Worm (Caenorhabditis elegans) whole organism, L4 larva: ENCODE data around the gene T06C12.11.

Experiments used
- D1046.2 ChIP-seq: fragments of 200-800 bp; sonication (Bioruptor generic); IDR thresholded peaks from 2 replicates; pipeline ENCODE4 v1.3.6; 2022; ENCODE audit warnings: missing genetic modification characterization, missing compliant biosample characterization
- Y105C5A.15 ChIP-seq: fragments of 200-800 bp; sonication (Bioruptor generic); IDR thresholded peaks from 2 replicates; pipeline ENCODE4 v1.3.6; 2022; ENCODE audit warnings: missing genetic modification characterization, missing compliant biosample characterization
- aha-1 ChIP-seq: fragments of 150-350 bp; peaks from one replicate; lab custom pipeline; 2014; ENCODE audit warnings: missing biosample characterization, missing genetic modification characterization
- aly-2 ChIP-seq: sonication (generic microtip); optimal IDR thresholded peaks from 2 replicates; lab custom pipeline; 2018; ENCODE audit warnings: missing biosample characterization, missing genetic modification characterization
- ceh-44 ChIP-seq: fragments of 200-800 bp; sonication (Bioruptor generic); IDR thresholded peaks from 2 replicates; pipeline ENCODE4 v1.3.6; 2022; ENCODE audit warnings: missing genetic modification reagents, missing genetic modification characterization, missing compliant biosample characterization
- cey-2 ChIP-seq: sonication (generic microtip); optimal IDR thresholded peaks from 3 replicates; lab custom pipeline; 2017; ENCODE audit warnings: missing genetic modification characterization, mild to moderate bottlenecking, missing compliant biosample characterization, antibody characterized with exemption, borderline replicate concordance; ENCODE audit not compliant: insufficient read depth
- daf-19 ChIP-seq: fragments of 200-800 bp; sonication (Bioruptor generic); conservative IDR thresholded peaks from 2 replicates; pipeline ENCODE4 v1.3.6; 2022; ENCODE audit warnings: missing genetic modification characterization, missing compliant biosample characterization
- fkh-10 ChIP-seq: fragments of 150-350 bp; optimal IDR thresholded peaks from 2 replicates; lab custom pipeline; 2014; ENCODE audit warnings: missing biosample characterization, missing genetic modification reagents, missing genetic modification characterization
- hlh-30 ChIP-seq: sonication (generic microtip); optimal IDR thresholded peaks from 2 replicates; lab custom pipeline; 2017; ENCODE audit warnings: antibody characterized with exemption, mild to moderate bottlenecking, missing genetic modification characterization, missing compliant biosample characterization; ENCODE audit not compliant: insufficient read depth
- lin-1 ChIP-seq: fragments of 200-800 bp; sonication (Bioruptor generic); IDR thresholded peaks from 2 replicates; pipeline ENCODE4 v1.3.6; 2022; ENCODE audit warnings: missing genetic modification reagents, missing genetic modification characterization, missing compliant biosample characterization
- lin-15B ChIP-seq: fragments of 150-350 bp; sonication (generic microtip); optimal IDR thresholded peaks from 3 replicates; lab custom pipeline; 2014; ENCODE audit warnings: missing biosample characterization, missing genetic modification characterization
- lin-39 ChIP-seq: fragments of 150-350 bp; optimal IDR thresholded peaks from 2 replicates; lab custom pipeline; 2014; ENCODE audit warnings: missing biosample characterization, missing genetic modification reagents, missing genetic modification characterization
- nhr-237 ChIP-seq: sonication (generic microtip); optimal IDR thresholded peaks from 2 replicates; lab custom pipeline; 2017; ENCODE audit warnings: missing biosample characterization, missing genetic modification characterization
- nhr-28 ChIP-seq: fragments of 150-350 bp; optimal IDR thresholded peaks from 2 replicates; lab custom pipeline; 2014; ENCODE audit warnings: missing biosample characterization, missing genetic modification characterization
- nhr-48 ChIP-seq: sonication (generic microtip); optimal IDR thresholded peaks from 2 replicates; lab custom pipeline; 2016; ENCODE audit warnings: mild to moderate bottlenecking, missing genetic modification characterization, missing compliant biosample characterization
- nhr-6 ChIP-seq: fragments of 150-350 bp; optimal IDR thresholded peaks from 2 replicates; lab custom pipeline; 2014; ENCODE audit warnings: missing biosample characterization, missing genetic modification characterization
- saeg-2 ChIP-seq: fragments of 200-800 bp; sonication (Bioruptor generic); IDR thresholded peaks from 2 replicates; pipeline ENCODE4 v1.3.6; 2022; ENCODE audit warnings: missing genetic modification reagents, missing genetic modification characterization, missing compliant biosample characterization
- sdz-12 ChIP-seq: fragments of 200-800 bp; sonication (Bioruptor generic); optimal IDR thresholded peaks from 2 replicates; lab custom pipeline; 2018; ENCODE audit warnings: mild to moderate bottlenecking, missing genetic modification characterization, missing compliant biosample characterization
- tag-97 ChIP-seq: fragments of 200-800 bp; sonication (Bioruptor generic); IDR thresholded peaks from 2 replicates; pipeline ENCODE4 v1.3.6; 2022; ENCODE audit warnings: missing genetic modification characterization, missing compliant biosample characterization
- unc-62 ChIP-seq, 3 experiments: fragments of 150-350 bp in 1 of 3; sonication (generic microtip); optimal IDR thresholded peaks in 2 of 3; peaks in 1 of 3; 1 replicate in 1 of 3; 2 replicates in 2 of 3; lab custom pipeline; 2014 to 2017; ENCODE audit warnings: missing biosample characterization in 3 of 3, missing genetic modification characterization in 3 of 3, missing genetic modification reagents in 3 of 3, missing genotype in 1 of 3
- zfp-2 ChIP-seq: sonication (generic microtip); optimal IDR thresholded peaks from 2 replicates; lab custom pipeline; 2016; ENCODE audit warnings: mild to moderate bottlenecking, missing genetic modification characterization, missing compliant biosample characterization
- zfp-3 ChIP-seq: fragments of 200-800 bp; sonication (Bioruptor generic); conservative IDR thresholded peaks from 2 replicates; pipeline ENCODE4 v1.3.6; 2022; ENCODE audit warnings: missing genetic modification reagents, missing genetic modification characterization, missing compliant biosample characterization

Gene T06C12.11

DNA sequence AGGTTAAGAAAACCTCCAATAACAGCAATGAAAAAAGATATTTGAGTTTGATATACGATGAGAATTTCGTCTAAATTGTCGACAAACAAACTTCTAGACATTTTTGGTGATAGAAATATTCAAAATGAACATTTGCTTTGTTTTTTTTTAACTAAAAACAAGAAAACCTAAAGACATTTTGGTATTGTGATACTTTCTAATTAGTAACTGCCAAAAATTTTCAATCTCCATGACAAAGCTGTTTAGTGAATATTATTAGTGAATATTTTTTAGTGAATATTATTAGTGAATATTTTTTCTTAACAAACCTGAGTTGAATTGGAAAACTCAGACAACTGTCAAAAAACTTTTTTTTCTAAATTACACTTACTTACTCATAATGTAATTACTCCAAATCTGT is 47.5 kb downstream of the T06C12.11 start, which contains the start of gene srw-55:
TSS of gene srw-55 (minus strand) at position 101 of the 400 bp plus-strand sequence.
- TF ChIP-seq unc-62 (GFP tag; optimal IDR thresholded peaks at IDR 0.05 in 1 of 2; lab: Kevin White, UChicago) (peak in 1 of 2 experiments; percentile 66), unc-62 (tag; optimal IDR thresholded peaks at IDR 0.05; lab: Kevin White, UChicago) (no peak), D1046.2 (GFP tag; lab: Robert Waterston, UW) (no peak), lin-39 (tag; lab: Kevin White, UChicago) (no peak), lin-1 (GFP tag; lab: Robert Waterston, UW) (no peak), saeg-2 (no peak), cey-2 (tag; lab: Kevin White, UChicago) (no peak), daf-19 (GFP tag; lab: Robert Waterston, UW) (no peak), nhr-48 (no peak), nhr-28 (no peak)
- TF ChIP-seq, all 104 proteins: peak for 1

DNA sequence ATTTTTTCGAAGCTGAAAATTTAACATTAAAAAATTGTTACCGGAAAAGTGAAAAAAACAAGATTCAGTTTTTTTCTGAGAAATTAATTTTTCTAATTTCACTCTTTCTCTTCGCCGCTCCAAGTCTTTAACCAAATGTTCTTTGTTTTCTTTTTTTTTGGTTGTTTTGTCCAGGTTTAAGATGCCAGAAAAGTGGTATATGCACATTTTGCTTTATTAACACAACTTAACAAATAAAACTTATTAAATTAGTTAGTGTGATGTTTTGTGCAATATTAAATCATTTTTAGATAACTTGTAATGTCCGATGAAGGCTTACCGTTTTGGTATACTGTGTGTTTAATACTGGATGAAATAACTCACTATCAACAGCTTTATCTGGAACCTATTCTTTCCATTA is 50.3 kb downstream of the T06C12.11 start, which contains the start of gene srw-53:
TSS of gene srw-53 (plus strand) at position 301 of the 400 bp plus-strand sequence.
- no peak for TF ChIP-seq daf-19 (GFP tag; lab: Robert Waterston, UW)
- no peak for TF ChIP-seq zfp-3 (GFP tag; lab: Robert Waterston, UW)
- no peak for TF ChIP-seq aly-2
- no peak for TF ChIP-seq sdz-12 (GFP tag; lab: Kevin White, UChicago)
- TF ChIP-seq nhr-6 (tag; lab: Kevin White, UChicago), result no peak
- no peak for TF ChIP-seq tag-97 (GFP tag; lab: Robert Waterston, UW)
- no peak for TF ChIP-seq lin-15B (tag; lab: Kevin White, UChicago)
- no peak for TF ChIP-seq aha-1 (tag; lab: Kevin White, UChicago)
- TF ChIP-seq hlh-30 (tag; lab: Kevin White, UChicago), result no peak
- TF ChIP-seq nhr-237 (tag; lab: Kevin White, UChicago), result no peak
- no peak for TF ChIP-seq zfp-2 (tag; lab: Kevin White, UChicago)
- no peak for TF ChIP-seq ceh-44 (GFP tag; lab: Robert Waterston, UW)
- no peak for TF ChIP-seq fkh-10 (GFP tag; lab: Kevin White, UChicago)
- TF ChIP-seq Y105C5A.15 (GFP tag; lab: Robert Waterston, UW), result no peak
